Worm (Caenorhabditis elegans) whole organism, early embryonic: Measurements from ENCODE around the gene nap-1.
"Not testable (repeated sequence)": the region's sequence is repeated elsewhere in the genome, so short reads cannot be mapped to it uniquely, and the experiment has no call there.

Experiments used
- B0310.2 ChIP-seq: sonication (generic microtip); optimal IDR thresholded peaks from 2 replicates; lab custom pipeline; 2016; ENCODE audit warnings: mild to moderate bottlenecking, missing genetic modification characterization, missing compliant biosample characterization
- F13C5.2 ChIP-seq: sonication (generic microtip); optimal IDR thresholded peaks from 2 replicates; lab custom pipeline; 2017; ENCODE audit warnings: mild to moderate bottlenecking, missing genetic modification characterization, inconsistent platforms, missing compliant biosample characterization
- aly-1 ChIP-seq: sonication (generic microtip); optimal IDR thresholded peaks from 2 replicates; lab custom pipeline; 2016; ENCODE audit warnings: missing genetic modification characterization, missing compliant biosample characterization
- ama-1 ChIP-seq: fragments of 150-350 bp; optimal IDR thresholded peaks from 2 replicates; lab custom pipeline; 2014
- ceh-13 ChIP-seq: fragments of 200-800 bp; sonication (Bioruptor generic); optimal IDR thresholded peaks from 2 replicates; lab custom pipeline; 2018; ENCODE audit warnings: mild to moderate bottlenecking, missing genetic modification characterization, missing compliant biosample characterization
- ceh-36 ChIP-seq: sonication (generic microtip); optimal IDR thresholded peaks from 2 replicates; lab custom pipeline; 2016; ENCODE audit warnings: missing genetic modification characterization, inconsistent platforms, missing compliant biosample characterization
- ets-7 ChIP-seq: sonication (generic microtip); optimal IDR thresholded peaks from 2 replicates; lab custom pipeline; 2016; ENCODE audit warnings: missing genotype, missing genetic modification characterization, missing compliant biosample characterization
- flt-1 ChIP-seq: fragments of 200-800 bp; sonication (Bioruptor generic); IDR thresholded peaks from 2 replicates; pipeline ENCODE4 v1.3.6; 2022; ENCODE audit warnings: missing genetic modification characterization, missing compliant biosample characterization
- hmbx-1 ChIP-seq: sonication (generic microtip); optimal IDR thresholded peaks from 2 replicates; lab custom pipeline; 2016; ENCODE audit warnings: mild to moderate bottlenecking, missing genetic modification characterization, missing compliant biosample characterization
- hmg-4 ChIP-seq: fragments of 200-800 bp; sonication (Bioruptor generic); optimal IDR thresholded peaks from 2 replicates; lab custom pipeline; 2018; ENCODE audit warnings: mild to moderate bottlenecking, missing genetic modification characterization, missing compliant biosample characterization
- hnd-1 ChIP-seq: sonication (generic microtip); optimal IDR thresholded peaks from 2 replicates; lab custom pipeline; 2016; ENCODE audit warnings: missing genetic modification characterization, missing compliant biosample characterization
- pes-1 ChIP-seq: fragments of 200-800 bp; sonication (Bioruptor generic); IDR thresholded peaks from 2 replicates; pipeline ENCODE4 v1.3.6; 2022; ENCODE audit warnings: missing genetic modification reagents, missing genetic modification characterization, missing compliant biosample characterization
- scrt-1 ChIP-seq: fragments of 200-800 bp; sonication (Bioruptor generic); IDR thresholded peaks from 2 replicates; pipeline ENCODE4 v1.3.6; 2022; ENCODE audit warnings: missing genetic modification characterization, missing compliant biosample characterization
- sea-1 ChIP-seq: fragments of 200-800 bp; sonication (Bioruptor generic); conservative IDR thresholded peaks from 2 replicates; pipeline ENCODE4 v1.3.6; 2022; ENCODE audit warnings: missing genetic modification characterization, missing compliant biosample characterization
- tbx-11 ChIP-seq: fragments of 200-800 bp; sonication (Bioruptor generic); IDR thresholded peaks from 2 replicates; pipeline ENCODE4 v1.3.6; 2022; ENCODE audit warnings: missing genetic modification characterization, missing compliant biosample characterization
- tbx-37 ChIP-seq: fragments of 200-800 bp; sonication (Bioruptor generic); conservative IDR thresholded peaks from 2 replicates; pipeline ENCODE4 v1.3.6; 2022; ENCODE audit warnings: missing genetic modification reagents, missing genetic modification characterization, missing compliant biosample characterization
- tra-4 ChIP-seq: sonication (generic microtip); optimal IDR thresholded peaks from 2 replicates; lab custom pipeline; 2017; ENCODE audit warnings: missing genetic modification characterization, missing compliant biosample characterization

The nap-1 gene

DNA sequence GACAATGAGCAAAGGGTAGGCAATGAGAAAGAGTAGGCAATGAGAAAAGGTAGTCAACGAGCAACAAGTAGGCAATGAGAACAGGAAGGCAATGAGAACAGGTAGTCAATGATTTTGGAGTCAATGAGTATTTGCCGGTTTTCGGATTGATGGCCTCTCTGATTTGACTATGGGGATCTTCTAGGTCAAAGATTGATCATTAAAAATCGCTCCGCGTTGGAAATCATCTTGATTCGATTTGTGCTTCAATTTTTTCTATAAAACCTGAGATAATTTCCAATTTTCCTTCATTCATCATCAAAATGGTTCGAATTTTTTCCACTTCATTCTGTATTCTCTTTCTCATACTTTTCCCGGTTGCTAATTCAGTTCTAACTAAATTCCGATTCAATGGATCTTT, 27.1 kb downstream of the nap-1 start, which contains the start of gene F17E9.16:
F17E9.16 (plus strand) TSS at position 301 of the 400 bp plus-strand sequence.
- not testable (repeated sequence) for TF ChIP-seq aly-1 (tag; lab: Kevin White, UChicago); ama-1; sea-1

- TF ChIP-seq sea-1 (no peak), hmg-4 (GFP tag; lab: Kevin White, UChicago) (no peak), ceh-13 (no peak), hmbx-1 (tag; lab: Kevin White, UChicago) (no peak), tbx-37 (GFP tag; lab: Robert Waterston, UW) (no peak), pes-1 (GFP tag; lab: Robert Waterston, UW) (no peak)
Observed at ce11 chrIV:8348073-8348472, 31.0 kb downstream of the nap-1 start, which contains the start of gene F17E9.4. F17E9.4 (plus strand) TSS chrIV:8348373.

- no peak for TF ChIP-seq hmg-4 (GFP tag; lab: Kevin White, UChicago)
- no peak for TF ChIP-seq hnd-1 (tag; lab: Kevin White, UChicago)
- no peak for TF ChIP-seq aly-1 (tag; lab: Kevin White, UChicago)
- no peak for TF ChIP-seq tra-4 (tag; lab: Kevin White, UChicago)
- TF ChIP-seq flt-1 (GFP tag; lab: Robert Waterston, UW): no peak
- no peak for TF ChIP-seq tbx-11 (GFP tag; lab: Robert Waterston, UW)
- no peak for TF ChIP-seq tbx-37 (GFP tag; lab: Robert Waterston, UW)
Observed at ce11 chrIV:8347051-8347450, 32.1 kb downstream of the nap-1 start, which contains the start of the genes F17E9.18 and F17E9.15. F17E9.18 (minus strand) TSS chrIV:8347151. F17E9.15 (plus strand) TSS chrIV:8347418.

- no peak for TF ChIP-seq aly-1 (tag; lab: Kevin White, UChicago)
- TF ChIP-seq hnd-1 (tag; lab: Kevin White, UChicago): no peak
- no peak for TF ChIP-seq ama-1
- no peak for TF ChIP-seq pes-1 (GFP tag; lab: Robert Waterston, UW)
- no peak for TF ChIP-seq hmbx-1 (tag; lab: Kevin White, UChicago)
- no peak for TF ChIP-seq flt-1 (GFP tag; lab: Robert Waterston, UW)
- TF ChIP-seq tra-4 (tag; lab: Kevin White, UChicago): no peak
- no peak for TF ChIP-seq hmg-4 (GFP tag; lab: Kevin White, UChicago)
- no peak for TF ChIP-seq tbx-37 (GFP tag; lab: Robert Waterston, UW)
- TF ChIP-seq tbx-11 (GFP tag; lab: Robert Waterston, UW): no peak
- TF ChIP-seq B0310.2: no peak
- TF ChIP-seq ceh-36: no peak
- no peak for TF ChIP-seq ceh-13
- TF ChIP-seq F13C5.2: no peak
- no peak for TF ChIP-seq sea-1
- TF ChIP-seq scrt-1 (GFP tag; lab: Robert Waterston, UW): no peak
- TF ChIP-seq ets-7: no peak
Observed at ce11 chrIV:8345518-8345917, 33.6 kb downstream of the nap-1 start, which contains the start of gene F17E9.5. F17E9.5 (plus strand) TSS chrIV:8345818.

ce11 chrIV:8342385-8342784, 36.7 kb downstream of the nap-1 start, which contains the start of gene lgc-5:
lgc-5 (plus strand) TSS chrIV:8342685.
- no peak for TF ChIP-seq tbx-37 (GFP tag; lab: Robert Waterston, UW)
- TF ChIP-seq flt-1 (GFP tag; lab: Robert Waterston, UW): no peak
- TF ChIP-seq F13C5.2: no peak
- TF ChIP-seq ceh-13: no peak
- no peak for TF ChIP-seq tbx-11 (GFP tag; lab: Robert Waterston, UW)
- TF ChIP-seq scrt-1 (GFP tag; lab: Robert Waterston, UW): no peak
- TF ChIP-seq hmbx-1 (tag; lab: Kevin White, UChicago): no peak
- TF ChIP-seq tra-4 (tag; lab: Kevin White, UChicago): no peak
- TF ChIP-seq aly-1 (tag; lab: Kevin White, UChicago): no peak
- TF ChIP-seq B0310.2: no peak
- no peak for TF ChIP-seq ama-1
- no peak for TF ChIP-seq hmg-4 (GFP tag; lab: Kevin White, UChicago)
- TF ChIP-seq ceh-36: no peak
- no peak for TF ChIP-seq sea-1
- no peak for TF ChIP-seq ets-7
- no peak for TF ChIP-seq hnd-1 (tag; lab: Kevin White, UChicago)
- no peak for TF ChIP-seq pes-1 (GFP tag; lab: Robert Waterston, UW)

ce11 chrIV:8339636-8340035, 39.5 kb downstream of the nap-1 start, which contains the start of gene lgc-6:
lgc-6 (plus strand) TSS chrIV:8339936.
- no peak for TF ChIP-seq aly-1 (tag; lab: Kevin White, UChicago)

ce11 chrIV:8333988-8334863, 44.9 kb downstream of the nap-1 start, which contains the start of gene his-32:
his-32 (plus strand) TSS chrIV:8334305.
- TF ChIP-seq B0310.2 (peak; percentile 88), tbx-11 (GFP tag; lab: Robert Waterston, UW) (no peak), ceh-36 (peak; percentile 69), ama-1 (peak; percentile 99), scrt-1 (GFP tag; lab: Robert Waterston, UW) (peak; percentile 78; the same call in 1 of the 2 replicates), sea-1 (peak; percentile 67; the same call in 1 of the 2 replicates), tra-4 (tag; lab: Kevin White, UChicago) (peak; percentile 25), hnd-1 (tag; lab: Kevin White, UChicago) (no peak), pes-1 (GFP tag; lab: Robert Waterston, UW) (peak; percentile 76), ets-7 (no peak), tbx-37 (GFP tag; lab: Robert Waterston, UW) (no peak), hmg-4 (GFP tag; lab: Kevin White, UChicago) (peak; percentile 41), flt-1 (GFP tag; lab: Robert Waterston, UW) (peak; percentile 65; the same call in 1 of the 2 replicates), aly-1 (tag; lab: Kevin White, UChicago) (peak; percentile 100), F13C5.2 (peak; percentile 18), hmbx-1 (tag; lab: Kevin White, UChicago) (peak; percentile 60)

- no peak for TF ChIP-seq scrt-1 (GFP tag; lab: Robert Waterston, UW)
- TF ChIP-seq hmbx-1 (tag; lab: Kevin White, UChicago): no peak
- no peak for TF ChIP-seq flt-1 (GFP tag; lab: Robert Waterston, UW)
- no peak for TF ChIP-seq tbx-11 (GFP tag; lab: Robert Waterston, UW)
Observed at ce11 chrIV:8333954-8333987, 45.3 kb downstream of the nap-1 start, which contains the start of gene his-31. his-31 (minus strand) TSS chrIV:8333983.
